Worm (Caenorhabditis elegans) whole organism, late embryonic: Measurements from ENCODE around the gene ceh-48.
A peak's percentile ranks its signal among the peaks of the same experiment; 100 is the strongest.

ENCODE experiments used
- C08G9.2 ChIP-seq: sonication (generic microtip); optimal IDR thresholded peaks from 2 replicates; lab custom pipeline; 2016; ENCODE audit warnings: mild to moderate bottlenecking, missing genetic modification characterization, moderate library complexity, missing compliant biosample characterization
- C38D4.7 ChIP-seq: fragments of 200-800 bp; sonication (Bioruptor generic); optimal IDR thresholded peaks from 2 replicates; lab custom pipeline; 2018; ENCODE audit warnings: mild to moderate bottlenecking, missing genetic modification characterization, moderate library complexity, missing compliant biosample characterization
- F13H6.1 ChIP-seq: sonication (generic microtip); optimal IDR thresholded peaks from 2 replicates; lab custom pipeline; 2016; ENCODE audit warnings: missing genetic modification characterization, missing compliant biosample characterization
- K02D7.2 ChIP-seq: sonication (generic microtip); optimal IDR thresholded peaks from 2 replicates; lab custom pipeline; 2017; ENCODE audit warnings: mild to moderate bottlenecking, missing genetic modification characterization, missing compliant biosample characterization
- K09A11.1 ChIP-seq: sonication (generic microtip); optimal IDR thresholded peaks from 2 replicates; lab custom pipeline; 2017; ENCODE audit warnings: antibody characterized with exemption, mild to moderate bottlenecking, missing genetic modification characterization, missing compliant biosample characterization; ENCODE audit not compliant: insufficient read depth
- T23F11.4 ChIP-seq: fragments of 200-800 bp; sonication (Bioruptor generic); optimal IDR thresholded peaks from 2 replicates; lab custom pipeline; 2018; ENCODE audit warnings: mild to moderate bottlenecking, missing genetic modification characterization, missing compliant biosample characterization
- ahr-1 ChIP-seq: sonication (generic microtip); optimal IDR thresholded peaks from 2 replicates; lab custom pipeline; 2016; ENCODE audit warnings: missing genetic modification characterization, missing compliant biosample characterization
- ama-1 ChIP-seq: fragments of 150-350 bp; optimal IDR thresholded peaks from 2 replicates; lab custom pipeline; 2014
- ceh-14 ChIP-seq: sonication (generic microtip); optimal IDR thresholded peaks from 2 replicates; lab custom pipeline; 2016; ENCODE audit warnings: missing genotype, missing genetic modification characterization, missing compliant biosample characterization
- ceh-18 ChIP-seq: sonication (generic microtip); optimal IDR thresholded peaks from 2 replicates; lab custom pipeline; 2016; ENCODE audit warnings: missing genetic modification characterization, missing compliant biosample characterization
- ceh-19 ChIP-seq: fragments of 200-800 bp; sonication (Bioruptor generic); optimal IDR thresholded peaks from 2 replicates; lab custom pipeline; 2018; ENCODE audit warnings: mild to moderate bottlenecking, missing genetic modification characterization, missing compliant biosample characterization
- ceh-2 ChIP-seq: sonication (generic microtip); optimal IDR thresholded peaks from 2 replicates; lab custom pipeline; 2016; ENCODE audit warnings: missing genotype, missing genetic modification characterization, missing compliant biosample characterization
- ceh-34 ChIP-seq: sonication (generic microtip); optimal IDR thresholded peaks from 2 replicates; lab custom pipeline; 2016; ENCODE audit warnings: mild to moderate bottlenecking, missing genetic modification characterization, missing compliant biosample characterization
- ceh-45 ChIP-seq: fragments of 200-800 bp; sonication (Bioruptor generic); IDR thresholded peaks from 2 replicates; pipeline ENCODE4 v1.3.6; 2022; ENCODE audit warnings: missing genetic modification reagents, missing genetic modification characterization, missing compliant biosample characterization
- ceh-6 ChIP-seq: fragments of 200-800 bp; sonication (Bioruptor generic); optimal IDR thresholded peaks from 2 replicates; lab custom pipeline; 2018; ENCODE audit warnings: mild to moderate bottlenecking, missing genetic modification characterization, missing compliant biosample characterization
- ceh-9 ChIP-seq: sonication (generic microtip); optimal IDR thresholded peaks from 2 replicates; lab custom pipeline; 2016; ENCODE audit warnings: mild to moderate bottlenecking, missing genetic modification characterization, inconsistent platforms, missing compliant biosample characterization
- dve-1 ChIP-seq: sonication (generic microtip); optimal IDR thresholded peaks from 2 replicates; lab custom pipeline; 2017; ENCODE audit warnings: antibody characterized with exemption, mild to moderate bottlenecking, missing genetic modification characterization, missing compliant biosample characterization
- elt-2 ChIP-seq: sonication (generic microtip); optimal IDR thresholded peaks from 2 replicates; lab custom pipeline; 2016; ENCODE audit warnings: missing genetic modification reagents, missing genetic modification characterization, missing compliant biosample characterization
- elt-4 ChIP-seq: sonication (generic microtip); optimal IDR thresholded peaks from 2 replicates; lab custom pipeline; 2016; ENCODE audit warnings: missing genetic modification characterization, missing compliant biosample characterization
- eyg-1 ChIP-seq: sonication (generic microtip); optimal IDR thresholded peaks from 2 replicates; lab custom pipeline; 2016; ENCODE audit warnings: missing genotype, missing genetic modification characterization, missing compliant biosample characterization
- fax-1 ChIP-seq: sonication (generic microtip); optimal IDR thresholded peaks from 2 replicates; lab custom pipeline; 2016; ENCODE audit warnings: missing genotype, missing genetic modification characterization, missing compliant biosample characterization
- fkh-10 ChIP-seq: fragments of 150-350 bp; optimal IDR thresholded peaks from 2 replicates; lab custom pipeline; 2014; ENCODE audit warnings: missing biosample characterization, missing genetic modification reagents, missing genetic modification characterization
- fkh-6 ChIP-seq: sonication (generic microtip); optimal IDR thresholded peaks from 2 replicates; lab custom pipeline; 2016; ENCODE audit warnings: missing genetic modification characterization, missing compliant biosample characterization
- gmeb-2 ChIP-seq: sonication (generic microtip); optimal IDR thresholded peaks from 2 replicates; lab custom pipeline; 2016; ENCODE audit warnings: missing genetic modification characterization, inconsistent platforms, missing compliant biosample characterization
- hlh-15 ChIP-seq: sonication (generic microtip); optimal IDR thresholded peaks from 2 replicates; lab custom pipeline; 2016; ENCODE audit warnings: missing genetic modification characterization, missing compliant biosample characterization
- hlh-30 ChIP-seq: sonication (generic microtip); optimal IDR thresholded peaks from 2 replicates; lab custom pipeline; 2017; ENCODE audit warnings: antibody characterized with exemption, missing genetic modification characterization, missing compliant biosample characterization; ENCODE audit not compliant: insufficient read depth
- hlh-6 ChIP-seq: sonication (generic microtip); optimal IDR thresholded peaks from 2 replicates; lab custom pipeline; 2016; ENCODE audit warnings: missing genotype, missing genetic modification characterization, missing compliant biosample characterization
- lim-6 ChIP-seq: sonication (generic microtip); optimal IDR thresholded peaks from 2 replicates; lab custom pipeline; 2016; ENCODE audit warnings: missing genetic modification characterization, missing compliant biosample characterization
- lin-11 ChIP-seq: fragments of 200-800 bp; sonication (Bioruptor generic); optimal IDR thresholded peaks from 2 replicates; lab custom pipeline; 2018; ENCODE audit warnings: mild to moderate bottlenecking, missing genetic modification characterization, missing compliant biosample characterization
- madf-2 ChIP-seq: sonication (generic microtip); optimal IDR thresholded peaks from 2 replicates; lab custom pipeline; 2017; ENCODE audit warnings: missing genetic modification characterization, missing compliant biosample characterization
- mec-3 ChIP-seq: sonication (generic microtip); optimal IDR thresholded peaks from 2 replicates; lab custom pipeline; 2016; ENCODE audit warnings: borderline replicate concordance, missing genetic modification characterization, missing compliant biosample characterization
- nhr-11 ChIP-seq: fragments of 150-350 bp; optimal IDR thresholded peaks from 2 replicates; lab custom pipeline; 2014; ENCODE audit warnings: missing biosample characterization, missing genetic modification characterization
- npax-4 ChIP-seq: sonication (generic microtip); optimal IDR thresholded peaks from 2 replicates; lab custom pipeline; 2016; ENCODE audit warnings: missing genetic modification characterization, missing compliant biosample characterization
- pag-3 ChIP-seq: sonication (generic microtip); optimal IDR thresholded peaks from 2 replicates; lab custom pipeline; 2016; ENCODE audit warnings: missing compliant biosample characterization, missing genetic modification characterization, borderline replicate concordance
- pat-9 ChIP-seq: fragments of 200-800 bp; sonication (Bioruptor generic); optimal IDR thresholded peaks from 2 replicates; lab custom pipeline; 2018; ENCODE audit warnings: mild to moderate bottlenecking, missing genetic modification characterization, moderate library complexity, missing compliant biosample characterization
- pax-1 ChIP-seq: fragments of 150-350 bp; optimal IDR thresholded peaks from 2 replicates; lab custom pipeline; 2014; ENCODE audit warnings: missing biosample characterization, missing genetic modification characterization
- pha-2 ChIP-seq: sonication (generic microtip); optimal IDR thresholded peaks from 2 replicates; lab custom pipeline; 2017; ENCODE audit warnings: mild to moderate bottlenecking, missing genetic modification characterization, missing compliant biosample characterization
- pha-4 ChIP-seq: fragments of 150-350 bp; optimal IDR thresholded peaks from 2 replicates; lab custom pipeline; 2018; ENCODE audit warnings: missing biosample characterization, missing genetic modification reagents, missing genetic modification characterization
- pqm-1 ChIP-seq: sonication (generic microtip); optimal IDR thresholded peaks from 2 replicates; lab custom pipeline; 2016; ENCODE audit warnings: missing genetic modification characterization, missing compliant biosample characterization
- rnt-1 ChIP-seq: sonication (generic microtip); optimal IDR thresholded peaks from 2 replicates; lab custom pipeline; 2016; ENCODE audit warnings: missing genetic modification characterization, missing compliant biosample characterization
- sdc-2 ChIP-seq: sonication (generic microtip); optimal IDR thresholded peaks from 2 replicates; lab custom pipeline; 2016; ENCODE audit warnings: missing genotype, missing genetic modification characterization, missing compliant biosample characterization
- sox-4 ChIP-seq: sonication (generic microtip); optimal IDR thresholded peaks from 2 replicates; lab custom pipeline; 2017; ENCODE audit warnings: mild to moderate bottlenecking, missing genetic modification characterization, inconsistent platforms, missing compliant biosample characterization
- syd-9 ChIP-seq: sonication (generic microtip); optimal IDR thresholded peaks from 2 replicates; lab custom pipeline; 2016; ENCODE audit warnings: mild to moderate bottlenecking, missing genetic modification characterization, moderate library complexity, missing compliant biosample characterization
- tbx-7 ChIP-seq: sonication (generic microtip); optimal IDR thresholded peaks from 2 replicates; lab custom pipeline; 2016; ENCODE audit warnings: missing genotype, missing genetic modification characterization, missing compliant biosample characterization
- unc-3 ChIP-seq, 2 experiments: fragments of 200-800 bp in 1 of 2; sonication (Bioruptor generic) in 1 of 2; sonication (generic microtip) in 1 of 2; conservative IDR thresholded peaks in 1 of 2; optimal IDR thresholded peaks in 1 of 2; 2 replicates each; pipeline versions ENCODE4 v1.3.6 to Lab custom; 2016 to 2022; ENCODE audit warnings: missing compliant biosample characterization in 2 of 2, missing genetic modification characterization in 2 of 2, missing genetic modification reagents in 1 of 2
- unc-42 ChIP-seq: sonication (generic microtip); optimal IDR thresholded peaks from 2 replicates; lab custom pipeline; 2016; ENCODE audit warnings: missing genotype, missing genetic modification characterization, missing compliant biosample characterization
- zip-5 ChIP-seq: sonication (generic microtip); optimal IDR thresholded peaks from 2 replicates; lab custom pipeline; 2016; ENCODE audit warnings: missing genetic modification characterization, missing compliant biosample characterization
- ztf-16 ChIP-seq: sonication (generic microtip); optimal IDR thresholded peaks from 2 replicates; lab custom pipeline; 2017; ENCODE audit warnings: missing genetic modification characterization, missing compliant biosample characterization

The ceh-48 gene

ce11 chrIV:6834705-6835104 is 22.8 kb downstream of the ceh-48 start:
- TF ChIP-seq T23F11.4 (GFP tag; lab: Kevin White, UChicago) = no peak
- TF ChIP-seq sdc-2 (tag; lab: Kevin White, UChicago) = no peak
- TF ChIP-seq unc-42 (tag; lab: Kevin White, UChicago) = peak; percentile 23
- TF ChIP-seq hlh-15 (tag; lab: Kevin White, UChicago) = no peak

- no peak for TF ChIP-seq unc-3 (GFP tag; conservative IDR thresholded peaks at IDR 0.05; lab: Robert Waterston, UW)
- no peak for TF ChIP-seq unc-3 (tag; optimal IDR thresholded peaks at IDR 0.05; lab: Kevin White, UChicago)
- no peak for TF ChIP-seq pag-3 (tag; lab: Kevin White, UChicago)
- no peak for TF ChIP-seq fkh-10 (GFP tag; lab: Kevin White, UChicago)
- no peak for TF ChIP-seq syd-9 (tag; lab: Kevin White, UChicago)
- no peak for TF ChIP-seq elt-2 (tag; lab: Kevin White, UChicago)
- TF ChIP-seq npax-4 (tag; lab: Kevin White, UChicago) = no peak
- no peak for TF ChIP-seq fkh-6
- TF ChIP-seq rnt-1 = no peak
- no peak for TF ChIP-seq hlh-6 (tag; lab: Kevin White, UChicago)
- TF ChIP-seq, all 69 proteins: peak for 0
Measured at ce11 chrIV:6836769-6837168, 24.9 kb downstream of the ceh-48 start.

ce11 chrIV:6839091-6839522 is 27.2 kb downstream of the ceh-48 start:
- TF ChIP-seq C08G9.2 (tag; lab: Kevin White, UChicago) (no peak), ceh-14 (peak; percentile 50), ama-1 (lab: Kevin White, UChicago) (no peak), ztf-16 (tag; lab: Kevin White, UChicago) (no peak), pax-1 (tag; lab: Kevin White, UChicago) (peak; percentile 55), K09A11.1 (tag; lab: Kevin White, UChicago) (no peak), hlh-30 (no peak), fkh-10 (GFP tag; lab: Kevin White, UChicago) (no peak), ceh-45 (no peak), ceh-9 (tag; lab: Kevin White, UChicago) (no peak), ceh-34 (tag; lab: Kevin White, UChicago) (peak; percentile 29), pha-2 (tag; lab: Kevin White, UChicago) (no peak), lin-11 (tag; lab: Kevin White, UChicago) (no peak), nhr-11 (tag; lab: Kevin White, UChicago) (no peak), unc-42 (tag; lab: Kevin White, UChicago) (peak; percentile 64), tbx-7 (tag; lab: Kevin White, UChicago) (no peak), mec-3 (tag; lab: Kevin White, UChicago) (no peak), C38D4.7 (GFP tag; lab: Kevin White, UChicago) (no peak), ceh-6 (GFP tag; lab: Kevin White, UChicago) (no peak), dve-1 (tag; lab: Kevin White, UChicago) (peak; percentile 30), unc-3 (GFP tag; conservative IDR thresholded peaks at IDR 0.05; lab: Robert Waterston, UW) (no peak), unc-3 (tag; optimal IDR thresholded peaks at IDR 0.05; lab: Kevin White, UChicago) (no peak), pqm-1 (tag; lab: Kevin White, UChicago) (no peak), madf-2 (tag; lab: Kevin White, UChicago) (no peak), ahr-1 (tag; lab: Kevin White, UChicago) (no peak), ceh-2 (tag; lab: Kevin White, UChicago) (no peak), ceh-18 (tag; lab: Kevin White, UChicago) (peak; percentile 83), elt-2 (tag; lab: Kevin White, UChicago) (peak; percentile 8), syd-9 (tag; lab: Kevin White, UChicago) (no peak), ceh-19 (no peak), gmeb-2 (no peak), lim-6 (peak; percentile 32), fkh-6 (no peak), zip-5 (tag; lab: Kevin White, UChicago) (no peak), sox-4 (tag; lab: Kevin White, UChicago) (no peak), eyg-1 (no peak), K02D7.2 (no peak), pat-9 (tag; lab: Kevin White, UChicago) (no peak), fax-1 (tag; lab: Kevin White, UChicago) (no peak), elt-4 (tag; lab: Kevin White, UChicago) (no peak), hlh-15 (tag; lab: Kevin White, UChicago) (no peak), F13H6.1 (tag; lab: Kevin White, UChicago) (no peak), pha-4 (no peak)
